Worm (Caenorhabditis elegans) whole organism, L4/young adult: ENCODE measurements around the gene sad-1.

Source experiments
- W03F9.2 ChIP-seq: fragments of 150-350 bp; optimal IDR thresholded peaks from 2 replicates; lab custom pipeline; 2014; ENCODE audit warnings: missing biosample characterization, missing genetic modification characterization
- dao-5 ChIP-seq: sonication (generic microtip); optimal IDR thresholded peaks from 2 replicates; lab custom pipeline; 2016; ENCODE audit warnings: missing genotype, missing genetic modification characterization, moderate library complexity, missing compliant biosample characterization
- him-1 ChIP-seq: sonication (generic microtip); optimal IDR thresholded peaks from 2 replicates; lab custom pipeline; 2016; ENCODE audit warnings: missing genotype, missing genetic modification reagents, missing genetic modification characterization, missing compliant biosample characterization

DNA sequence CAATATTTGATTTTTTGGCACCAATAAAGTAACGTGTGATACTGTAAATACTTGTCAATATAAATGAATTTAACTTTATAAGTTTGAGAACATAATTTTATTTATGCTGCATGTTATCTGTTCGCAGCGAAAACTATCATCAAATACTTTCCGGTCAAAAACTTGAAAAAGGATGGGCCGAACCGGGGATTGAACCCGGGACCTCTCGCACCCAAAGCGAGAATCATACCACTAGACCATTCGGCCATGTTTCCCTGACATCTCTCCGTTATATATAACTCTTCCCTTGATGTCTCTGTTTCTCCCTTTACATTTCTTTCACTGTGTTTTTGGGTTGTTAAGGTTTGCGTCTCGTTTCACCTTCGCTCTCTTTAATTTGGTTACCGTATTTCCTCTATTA is 11.3 kb upstream of the sad-1 start:
- TF ChIP-seq him-1 (tag; lab: Kevin White, UChicago) (peak; percentile 61), W03F9.2 (tag; lab: Kevin White, UChicago) (peak; percentile 49), dao-5 (tag; lab: Kevin White, UChicago) (peak; percentile 78)
